Worm (Caenorhabditis elegans) whole organism, L2 larva: ENCODE results near the gene fbxa-79.

Experiments
- alr-1 ChIP-seq: fragments of 150-350 bp; optimal IDR thresholded peaks from 2 replicates; lab custom pipeline; 2014; ENCODE audit warnings: missing biosample characterization, missing genetic modification characterization
- ceh-16 ChIP-seq: fragments of 150-350 bp; optimal IDR thresholded peaks from 2 replicates; lab custom pipeline; 2014; ENCODE audit warnings: missing biosample characterization, missing genetic modification characterization
- elt-3 ChIP-seq: sonication (generic microtip); optimal IDR thresholded peaks from 2 replicates; lab custom pipeline; 2017; ENCODE audit warnings: missing biosample characterization, missing genetic modification characterization
- lin-13 ChIP-seq: fragments of 150-350 bp; optimal IDR thresholded peaks from 2 replicates; lab custom pipeline; 2014; ENCODE audit warnings: missing biosample characterization, missing genetic modification reagents, missing genetic modification characterization
- lin-39 ChIP-seq: fragments of 150-350 bp; optimal IDR thresholded peaks from 2 replicates; lab custom pipeline; 2014; ENCODE audit warnings: missing biosample characterization, missing genetic modification reagents, missing genetic modification characterization
- nhr-11 ChIP-seq: fragments of 150-350 bp; optimal IDR thresholded peaks from 2 replicates; lab custom pipeline; 2014; ENCODE audit warnings: missing biosample characterization, missing genetic modification characterization
- nhr-237 ChIP-seq: fragments of 150-350 bp; optimal IDR thresholded peaks from 2 replicates; lab custom pipeline; 2014; ENCODE audit warnings: missing biosample characterization, missing genetic modification characterization

- TF ChIP-seq elt-3 (tag; lab: Kevin White, UChicago) = no peak
- no peak for TF ChIP-seq alr-1 (tag; lab: Kevin White, UChicago)
- no peak for TF ChIP-seq ceh-16 (tag; lab: Kevin White, UChicago)
- TF ChIP-seq lin-13 = no peak
- no peak for TF ChIP-seq nhr-237 (tag; lab: Kevin White, UChicago)
- no peak for TF ChIP-seq nhr-11 (tag; lab: Kevin White, UChicago)
- no peak for TF ChIP-seq lin-39 (tag; lab: Kevin White, UChicago)
Measured at ce11 chrIII:1326490-1326889, 18.4 kb upstream of the fbxa-79 start, which contains the start of gene Y82E9BL.18.
